Worm (Caenorhabditis elegans) whole organism, early embryonic: ENCODE data around the gene R06F6.8.

Source experiments
- F13C5.2 ChIP-seq: sonication (generic microtip); optimal IDR thresholded peaks from 2 replicates; lab custom pipeline; 2017; ENCODE audit warnings: mild to moderate bottlenecking, missing genetic modification characterization, inconsistent platforms, missing compliant biosample characterization
- ama-1 ChIP-seq: fragments of 150-350 bp; optimal IDR thresholded peaks from 2 replicates; lab custom pipeline; 2014
- flt-1 ChIP-seq: fragments of 200-800 bp; sonication (Bioruptor generic); IDR thresholded peaks from 2 replicates; pipeline ENCODE4 v1.3.6; 2022; ENCODE audit warnings: missing genetic modification characterization, missing compliant biosample characterization
- hmg-4 ChIP-seq: fragments of 200-800 bp; sonication (Bioruptor generic); optimal IDR thresholded peaks from 2 replicates; lab custom pipeline; 2018; ENCODE audit warnings: mild to moderate bottlenecking, missing genetic modification characterization, missing compliant biosample characterization
- scrt-1 ChIP-seq: fragments of 200-800 bp; sonication (Bioruptor generic); IDR thresholded peaks from 2 replicates; pipeline ENCODE4 v1.3.6; 2022; ENCODE audit warnings: missing genetic modification characterization, missing compliant biosample characterization
- tbx-11 ChIP-seq: fragments of 200-800 bp; sonication (Bioruptor generic); IDR thresholded peaks from 2 replicates; pipeline ENCODE4 v1.3.6; 2022; ENCODE audit warnings: missing genetic modification characterization, missing compliant biosample characterization
- tbx-37 ChIP-seq: fragments of 200-800 bp; sonication (Bioruptor generic); conservative IDR thresholded peaks from 2 replicates; pipeline ENCODE4 v1.3.6; 2022; ENCODE audit warnings: missing genetic modification reagents, missing genetic modification characterization, missing compliant biosample characterization

- TF ChIP-seq ama-1 (lab: Kevin White, UChicago) = no peak
- TF ChIP-seq tbx-11 (GFP tag; lab: Robert Waterston, UW) = no peak
- no peak for TF ChIP-seq hmg-4 (GFP tag; lab: Kevin White, UChicago)
- no peak for TF ChIP-seq F13C5.2
- TF ChIP-seq tbx-37 (GFP tag; lab: Robert Waterston, UW) = no peak
- no peak for TF ChIP-seq scrt-1 (GFP tag; lab: Robert Waterston, UW)
- no peak for TF ChIP-seq flt-1 (GFP tag; lab: Robert Waterston, UW)
Observed at ce11 chrII:10765238-10765637, 54.5 kb downstream of the R06F6.8 start.
